Worm (Caenorhabditis elegans) whole organism, young adult: ENCODE measurements around the gene dao-6.

Source experiments
- B0019.2 ChIP-seq: fragments of 200-800 bp; sonication (Bioruptor generic); conservative IDR thresholded peaks from 2 replicates; pipeline ENCODE4 v1.3.6; 2022; ENCODE audit warnings: missing genetic modification reagents, missing genetic modification characterization, missing compliant biosample characterization
- B0336.3 ChIP-seq: fragments of 200-800 bp; sonication (Bioruptor generic); IDR thresholded peaks from 2 replicates; pipeline ENCODE4 v1.3.6; 2022; ENCODE audit warnings: missing genetic modification characterization, missing compliant biosample characterization
- F23B12.7 ChIP-seq: sonication (generic microtip); optimal IDR thresholded peaks from 2 replicates; lab custom pipeline; 2017; ENCODE audit warnings: missing genetic modification characterization, mild to moderate bottlenecking, missing compliant biosample characterization, antibody characterized with exemption, moderate library complexity; ENCODE audit not compliant: insufficient read depth
- F33H1.4 ChIP-seq: fragments of 200-800 bp; sonication (Bioruptor generic); IDR thresholded peaks from 2 replicates; pipeline ENCODE4 v1.3.6; 2022; ENCODE audit warnings: missing genetic modification reagents, missing genetic modification characterization, missing compliant biosample characterization
- K12H6.12 ChIP-seq: fragments of 200-800 bp; sonication (Bioruptor generic); optimal IDR thresholded peaks from 2 replicates; lab custom pipeline; 2018; ENCODE audit warnings: mild to moderate bottlenecking, missing genetic modification characterization, missing compliant biosample characterization
- Y53G8AR.9 ChIP-seq: fragments of 200-800 bp; sonication (Bioruptor generic); conservative IDR thresholded peaks from 2 replicates; pipeline ENCODE4 v1.3.6; 2022; ENCODE audit warnings: missing genetic modification reagents, missing genetic modification characterization, missing compliant biosample characterization
- Y67H2A.10 ChIP-seq: fragments of 200-800 bp; sonication (Bioruptor generic); conservative IDR thresholded peaks from 2 replicates; pipeline ENCODE4 v1.3.6; 2022; ENCODE audit warnings: missing genetic modification reagents, missing genetic modification characterization, missing compliant biosample characterization
- Y95B8A.8 ChIP-seq: fragments of 200-800 bp; sonication (Bioruptor generic); IDR thresholded peaks from 2 replicates; pipeline ENCODE4 v1.3.6; 2022; ENCODE audit warnings: missing genetic modification reagents, missing genetic modification characterization, missing compliant biosample characterization
- atf-7 ChIP-seq: sonication (generic microtip); optimal IDR thresholded peaks from 2 replicates; lab custom pipeline; 2017; ENCODE audit warnings: mild to moderate bottlenecking, missing genetic modification characterization, missing compliant biosample characterization
- bed-2 ChIP-seq: fragments of 200-800 bp; sonication (Bioruptor generic); IDR thresholded peaks from 2 replicates; pipeline ENCODE4 v1.3.6; 2022; ENCODE audit warnings: missing genetic modification reagents, missing genetic modification characterization, missing compliant biosample characterization
- ceh-79 ChIP-seq: sonication (generic microtip); optimal IDR thresholded peaks from 2 replicates; lab custom pipeline; 2017; ENCODE audit warnings: mild to moderate bottlenecking, missing genetic modification characterization, missing compliant biosample characterization
- chd-7 ChIP-seq: sonication (generic microtip); optimal IDR thresholded peaks from 2 replicates; lab custom pipeline; 2016; ENCODE audit warnings: mild to moderate bottlenecking, missing genetic modification characterization, moderate library complexity, missing compliant biosample characterization
- dpff-1 ChIP-seq: sonication (generic microtip); optimal IDR thresholded peaks from 2 replicates; lab custom pipeline; 2017; ENCODE audit warnings: mild to moderate bottlenecking, missing genetic modification characterization, missing compliant biosample characterization
- egl-18 ChIP-seq: fragments of 200-800 bp; sonication (Bioruptor generic); IDR thresholded peaks from 2 replicates; pipeline ENCODE4 v1.3.6; 2022; ENCODE audit warnings: missing genetic modification reagents, missing genetic modification characterization, missing compliant biosample characterization
- ets-4 ChIP-seq: fragments of 200-800 bp; sonication (Bioruptor generic); optimal IDR thresholded peaks from 2 replicates; lab custom pipeline; 2018; ENCODE audit warnings: mild to moderate bottlenecking, missing genetic modification characterization, missing compliant biosample characterization
- gei-17 ChIP-seq: fragments of 200-800 bp; sonication (Bioruptor generic); optimal IDR thresholded peaks from 2 replicates; lab custom pipeline; 2018; ENCODE audit warnings: mild to moderate bottlenecking, missing genetic modification characterization, missing compliant biosample characterization
- him-1 ChIP-seq: sonication (generic microtip); optimal IDR thresholded peaks from 2 replicates; lab custom pipeline; 2016; ENCODE audit warnings: missing genotype, missing genetic modification reagents, missing genetic modification characterization, missing compliant biosample characterization
- hlh-26 ChIP-seq: fragments of 200-800 bp; sonication (Bioruptor generic); conservative IDR thresholded peaks from 2 replicates; pipeline ENCODE4 v1.3.6; 2022; ENCODE audit warnings: missing genetic modification reagents, missing genetic modification characterization, missing compliant biosample characterization
- let-607 ChIP-seq, 2 experiments: fragments of 200-800 bp in 1 of 2; sonication (Bioruptor generic) in 1 of 2; sonication (generic microtip) in 1 of 2; optimal IDR thresholded peaks; 2 replicates each; lab custom pipeline; 2016 to 2018; ENCODE audit warnings: mild to moderate bottlenecking in 2 of 2, missing compliant biosample characterization in 2 of 2, missing genetic modification characterization in 2 of 2, moderate library complexity in 2 of 2, missing genotype in 1 of 2
- lin-35 ChIP-seq, 3 experiments: fragments of 150-350 bp in 2 of 3; sonication (generic microtip) in 1 of 3; optimal IDR thresholded peaks; 2 replicates each; lab custom pipeline; 2014 to 2018; ENCODE audit warnings: missing biosample characterization in 3 of 3, missing genetic modification characterization in 3 of 3, missing genetic modification reagents in 3 of 3
- lsl-1 ChIP-seq: fragments of 200-800 bp; sonication (Bioruptor generic); optimal IDR thresholded peaks from 2 replicates; lab custom pipeline; 2018; ENCODE audit warnings: mild to moderate bottlenecking, missing genetic modification characterization, moderate library complexity, missing compliant biosample characterization
- lsy-27 ChIP-seq: sonication (generic microtip); optimal IDR thresholded peaks from 2 replicates; lab custom pipeline; 2017; ENCODE audit warnings: missing genetic modification characterization, mild to moderate bottlenecking, missing compliant biosample characterization, antibody characterized with exemption, missing genotype, borderline replicate concordance; ENCODE audit not compliant: insufficient read depth
- madf-3 ChIP-seq: fragments of 200-800 bp; sonication (Bioruptor generic); IDR thresholded peaks from 2 replicates; pipeline ENCODE4 v1.3.6; 2022; ENCODE audit warnings: missing genetic modification reagents, missing genetic modification characterization, missing compliant biosample characterization
- madf-6 ChIP-seq: fragments of 200-800 bp; sonication (Bioruptor generic); IDR thresholded peaks from 2 replicates; pipeline ENCODE4 v1.3.6; 2022; ENCODE audit warnings: missing genetic modification reagents, missing genetic modification characterization, missing compliant biosample characterization
- madf-8 ChIP-seq: fragments of 200-800 bp; sonication (Bioruptor generic); conservative IDR thresholded peaks from 2 replicates; pipeline ENCODE4 v1.3.6; 2022; ENCODE audit warnings: missing genetic modification reagents, missing genetic modification characterization, missing compliant biosample characterization
- nhr-90 ChIP-seq: sonication (generic microtip); optimal IDR thresholded peaks from 2 replicates; lab custom pipeline; 2016; ENCODE audit warnings: missing genotype, mild to moderate bottlenecking, missing genetic modification characterization, missing compliant biosample characterization
- rcor-1 ChIP-seq: fragments of 200-800 bp; sonication (Bioruptor generic); IDR thresholded peaks from 2 replicates; pipeline ENCODE4 v1.3.6; 2022; ENCODE audit warnings: missing genetic modification reagents, missing genetic modification characterization, missing compliant biosample characterization
- snpc-4 ChIP-seq, 5 experiments: fragments of 150-350 bp in 1 of 5; sonication (generic microtip) in 4 of 5; optimal IDR thresholded peaks; 2 replicates each; lab custom pipeline; 2014 to 2018; ENCODE audit warnings: missing genetic modification characterization in 5 of 5, missing biosample characterization in 3 of 5, antibody characterized with exemption in 2 of 5, mild to moderate bottlenecking in 2 of 5, missing compliant biosample characterization in 2 of 5, missing genotype in 2 of 5, moderate library complexity in 2 of 5, missing genetic modification reagents in 1 of 5
- tbp1 ChIP-seq: fragments of 200-800 bp; sonication (Bioruptor generic); optimal IDR thresholded peaks from 2 replicates; lab custom pipeline; 2018; ENCODE audit warnings: mild to moderate bottlenecking, missing genetic modification characterization, missing compliant biosample characterization
- tbx-9 ChIP-seq: sonication (generic microtip); optimal IDR thresholded peaks from 2 replicates; lab custom pipeline; 2016; ENCODE audit warnings: borderline replicate concordance, missing genetic modification characterization, inconsistent platforms, missing compliant biosample characterization
- unc-62 ChIP-seq: fragments of 150-350 bp; optimal IDR thresholded peaks from 2 replicates; lab custom pipeline; 2014; ENCODE audit warnings: missing biosample characterization, missing genetic modification reagents, missing genetic modification characterization
- xnd-1 ChIP-seq: sonication (generic microtip); optimal IDR thresholded peaks from 2 replicates; lab custom pipeline; 2016; ENCODE audit warnings: missing genotype, missing genetic modification reagents, missing genetic modification characterization, missing compliant biosample characterization
- ztf-26 ChIP-seq: sonication (generic microtip); optimal IDR thresholded peaks from 2 replicates; lab custom pipeline; 2017; ENCODE audit warnings: missing genetic modification characterization, missing compliant biosample characterization

dao-6 gene

DNA sequence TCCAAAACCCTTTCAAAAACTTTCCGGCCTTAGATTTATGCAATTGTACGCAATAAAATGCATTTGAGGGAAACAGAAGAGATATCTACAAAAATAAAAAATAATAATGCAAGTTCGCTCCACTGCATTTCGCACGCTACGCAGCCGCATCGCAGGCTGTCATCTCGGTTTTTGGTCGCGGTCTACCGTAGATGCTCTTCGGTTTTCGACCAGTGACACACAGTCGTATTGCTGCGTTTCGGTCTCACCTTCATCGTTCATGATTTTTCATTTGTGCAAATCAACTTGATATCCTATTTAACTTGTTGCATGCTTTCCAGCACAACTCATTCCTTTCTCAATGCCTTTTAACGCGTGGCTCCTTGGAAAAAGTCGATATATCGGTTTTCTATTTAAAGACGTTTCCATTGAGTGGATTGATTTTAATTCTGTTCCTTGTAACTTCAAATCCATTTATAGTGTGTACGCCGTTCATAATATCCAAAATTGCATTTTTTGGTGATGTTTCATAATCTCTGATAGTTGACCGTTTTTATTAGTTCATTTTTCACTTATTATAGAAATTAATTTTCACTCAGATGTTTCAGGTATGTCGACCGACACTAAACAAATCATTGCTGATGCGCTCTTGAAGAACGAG lies 44.8 kb upstream of the dao-6 start, which contains the start of gene vha-1 (continued):
- TF ChIP-seq snpc-4 (GFP tag; optimal IDR thresholded peaks at IDR 0.05; lab: Kevin White, UChicago): no peak
- TF ChIP-seq snpc-4 (tag; optimal IDR thresholded peaks at IDR 0.05; lab: Kevin White, UChicago): peak in 3 of 4 experiments; percentile 36 to 62 (median 46)
- peak; percentile 87 to 91 for TF ChIP-seq let-607 (tag; optimal IDR thresholded peaks at IDR 0.05; lab: Kevin White, UChicago)
- peak; percentile 38; the same call in 1 of the 2 replicates for TF ChIP-seq madf-6 (GFP tag; lab: Robert Waterston, UW)
- peak; percentile 76 for TF ChIP-seq nhr-90
- TF ChIP-seq Y95B8A.8 (GFP tag; lab: Robert Waterston, UW): no peak
- TF ChIP-seq Y53G8AR.9 (GFP tag; lab: Robert Waterston, UW): peak; percentile 63
- TF ChIP-seq lin-35 (GFP tag; optimal IDR thresholded peaks at IDR 0.05; lab: Kevin White, UChicago): peak in 1 of 3 experiments; percentile 55
- peak; percentile 34 for TF ChIP-seq ets-4 (GFP tag; lab: Kevin White, UChicago)
- TF ChIP-seq F23B12.7 (tag; lab: Kevin White, UChicago): peak; percentile 54
- peak; percentile 93 for TF ChIP-seq Y67H2A.10 (GFP tag; lab: Robert Waterston, UW)
- no peak for TF ChIP-seq dpff-1
- peak; percentile 62 for TF ChIP-seq tbp1 (GFP tag; lab: Kevin White, UChicago)
- TF ChIP-seq ztf-26 (tag; lab: Kevin White, UChicago): peak; percentile 67
- peak; percentile 43 for TF ChIP-seq lsy-27 (tag; lab: Kevin White, UChicago)
- TF ChIP-seq egl-18 (GFP tag; lab: Robert Waterston, UW): no peak
- TF ChIP-seq atf-7 (tag; lab: Kevin White, UChicago): peak; percentile 8
- no peak for TF ChIP-seq B0019.2 (GFP tag; lab: Robert Waterston, UW)
- 0 out of 2 replicates have a peak, but pooled peaks have one; percentile 54 for TF ChIP-seq B0336.3 (GFP tag; lab: Robert Waterston, UW)
- peak; percentile 64 for TF ChIP-seq K12H6.12
- TF ChIP-seq bed-2 (GFP tag; lab: Robert Waterston, UW): no peak
- TF ChIP-seq, all 124 proteins: peak for 51

- TF ChIP-seq madf-3 (0 out of 2 replicates have a peak, but pooled peaks have one; percentile 55), Y95B8A.8 (GFP tag; lab: Robert Waterston, UW) (no peak)
These were observed 44.3 kb upstream of the dao-6 start, which contains the start of gene sqv-3 for ce11 chrIII:9780254-9780653. Gene sqv-3 (minus strand): TSS chrIII:9780354.

DNA sequence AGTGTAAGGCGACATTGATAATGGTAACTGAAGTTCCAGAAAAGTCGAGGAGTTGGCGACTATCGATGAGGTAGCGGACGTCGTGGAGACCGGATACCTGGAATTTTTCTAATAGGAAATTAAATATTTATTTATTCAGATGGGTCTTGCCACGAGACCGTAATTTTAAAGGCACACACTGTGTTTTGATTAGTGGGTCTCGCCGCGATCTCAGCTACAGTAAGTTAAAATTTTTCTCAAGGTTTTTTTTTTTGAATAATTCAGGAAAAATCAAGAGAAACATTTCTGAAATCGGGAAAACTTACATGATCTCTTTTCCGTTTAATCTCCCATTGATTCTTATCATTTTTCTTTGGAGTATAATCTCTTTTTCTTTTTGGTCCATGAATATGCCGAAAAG lies 43.1 kb upstream of the dao-6 start:
- TF ChIP-seq tbx-9 (tag; lab: Kevin White, UChicago) (no peak), lsl-1 (GFP tag; lab: Kevin White, UChicago) (peak; percentile 52), chd-7 (tag; lab: Kevin White, UChicago) (no peak), rcor-1 (GFP tag; lab: Robert Waterston, UW) (no peak), xnd-1 (tag; lab: Kevin White, UChicago) (peak; percentile 19), him-1 (tag; lab: Kevin White, UChicago) (no peak), madf-3 (0 out of 2 replicates have a peak, but pooled peaks have one; percentile 53), gei-17 (no peak), madf-8 (no peak), F33H1.4 (GFP tag; lab: Robert Waterston, UW) (peak; percentile 55; the same call in 1 of the 2 replicates), ceh-79 (tag; lab: Kevin White, UChicago) (no peak), unc-62 (GFP tag; lab: Kevin White, UChicago) (no peak), hlh-26 (GFP tag; lab: Robert Waterston, UW) (no peak), dpff-1 (no peak), Y95B8A.8 (GFP tag; lab: Robert Waterston, UW) (no peak)
